Worm (Caenorhabditis elegans): Measurements from ENCODE around the gene exc-7.

Gene exc-7

DNA sequence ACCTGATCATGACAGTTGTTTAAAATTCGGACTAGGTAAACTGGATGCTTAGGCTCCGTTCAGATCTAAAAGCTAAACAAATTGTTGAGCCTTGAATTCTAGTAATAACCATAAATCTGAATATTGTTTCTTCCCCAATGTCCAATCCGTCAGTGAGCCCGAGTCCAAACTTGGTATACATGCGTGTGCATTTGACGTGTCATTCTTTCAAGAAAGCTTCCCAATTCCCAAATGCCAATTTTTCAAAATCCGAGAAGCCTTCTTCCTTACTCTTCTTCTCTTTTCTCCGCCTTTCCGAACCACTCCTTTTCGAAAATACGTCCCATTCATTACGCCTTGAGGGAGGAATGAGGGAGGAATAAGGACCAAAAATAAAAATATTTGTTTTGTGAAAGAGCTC lies 937 bp downstream of the exc-7 start:
- no peak for TF ChIP-seq nhr-120 (GFP tag; IDR thresholded peaks at IDR 0.05)
- TF ChIP-seq ekl-4 (GFP tag; IDR thresholded peaks at IDR 0.05): no peak
- TF ChIP-seq nhr-80 (tag; optimal IDR thresholded peaks at IDR 0.05): no peak
- TF ChIP-seq F10E7.11 (tag; optimal IDR thresholded peaks at IDR 0.05): no peak
- no peak for TF ChIP-seq attf-3 (GFP tag; conservative IDR thresholded peaks at IDR 0.05)
- TF ChIP-seq snpc-1.3 (tag; optimal IDR thresholded peaks at IDR 0.05; ENCODE audit: insufficient read depth): no peak
- no peak for TF ChIP-seq him-1 (tag; optimal IDR thresholded peaks at IDR 0.05)
- no peak for TF ChIP-seq F57A8.1 (GFP tag; optimal IDR thresholded peaks at IDR 0.05)
- no peak for TF ChIP-seq lsl-1 (GFP tag; optimal IDR thresholded peaks at IDR 0.05)
- no peak for TF ChIP-seq mxl-1 (tag; optimal IDR thresholded peaks at IDR 0.05)

DNA sequence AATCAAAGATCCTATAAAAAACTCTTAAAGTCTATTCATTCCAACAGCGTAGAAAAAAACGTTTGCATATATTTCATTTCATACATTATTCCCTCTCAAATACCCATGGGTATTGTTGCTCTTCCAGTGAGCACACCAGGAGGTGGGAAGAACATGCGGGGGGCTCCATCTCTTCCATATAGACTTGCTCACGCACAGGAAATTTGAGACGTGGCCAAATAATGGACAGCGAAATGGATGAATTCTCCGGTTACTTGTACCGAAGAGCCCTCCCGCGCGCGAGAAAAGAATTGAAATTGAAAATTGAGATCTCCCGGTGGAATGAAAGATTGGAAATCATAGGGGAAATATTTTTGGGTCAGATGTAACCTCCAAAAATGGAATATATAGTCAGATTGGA lies 1.9 kb downstream of the exc-7 start:
- no peak for TF ChIP-seq athp-1 (tag; optimal IDR thresholded peaks at IDR 0.05)
- 0 out of 2 replicates have a peak, but pooled peaks have one; percentile 33 for TF ChIP-seq nfyb-1 (GFP tag; IDR thresholded peaks at IDR 0.05)
- TF ChIP-seq die-1 (tag; optimal IDR thresholded peaks at IDR 0.05): no peak
- no peak for TF ChIP-seq mel-28 (tag; optimal IDR thresholded peaks at IDR 0.05; ENCODE audit: borderline replicate concordance)

DNA sequence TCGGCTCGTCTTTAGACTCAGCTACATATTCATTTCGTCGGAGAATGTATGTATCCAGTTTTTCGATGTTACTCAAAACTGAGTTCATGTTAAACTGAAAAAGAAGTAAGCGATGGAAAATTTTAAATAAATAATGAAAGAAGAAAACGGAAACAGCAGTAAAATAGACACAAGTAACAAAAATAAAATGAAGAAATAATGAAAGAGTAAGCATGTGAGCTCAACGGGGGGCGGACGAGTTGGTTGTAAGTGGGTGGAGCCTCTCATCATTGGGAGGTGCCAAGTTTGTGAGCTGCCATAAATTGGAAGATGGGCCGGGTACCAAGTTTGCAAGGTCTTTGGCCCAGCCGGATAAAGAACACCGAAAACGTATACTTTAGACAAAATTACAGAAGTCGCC lies 7.7 kb downstream of the exc-7 start, which contains the start of gene wee-1.1:
Gene wee-1.1 (minus strand): TSS at position 101 of the 400 bp plus-strand sequence.
- TF ChIP-seq madf-6 (GFP tag; IDR thresholded peaks at IDR 0.05) (no peak), nhr-90 (tag; optimal IDR thresholded peaks at IDR 0.05) (no peak), F57C9.4 (tag; optimal IDR thresholded peaks at IDR 0.05) (no peak), ama-1 (optimal IDR thresholded peaks at IDR 0.05) (no peak), ama-1 (GFP tag; optimal IDR thresholded peaks at IDR 0.05) (no peak), pbrm-1 (GFP tag; IDR thresholded peaks at IDR 0.05) (no peak), ets-4 (GFP tag; optimal IDR thresholded peaks at IDR 0.05) (no peak), Y95B8A.8 (GFP tag; IDR thresholded peaks at IDR 0.05) (no peak), ztf-3 (GFP tag; optimal IDR thresholded peaks at IDR 0.05) (no peak)

DNA sequence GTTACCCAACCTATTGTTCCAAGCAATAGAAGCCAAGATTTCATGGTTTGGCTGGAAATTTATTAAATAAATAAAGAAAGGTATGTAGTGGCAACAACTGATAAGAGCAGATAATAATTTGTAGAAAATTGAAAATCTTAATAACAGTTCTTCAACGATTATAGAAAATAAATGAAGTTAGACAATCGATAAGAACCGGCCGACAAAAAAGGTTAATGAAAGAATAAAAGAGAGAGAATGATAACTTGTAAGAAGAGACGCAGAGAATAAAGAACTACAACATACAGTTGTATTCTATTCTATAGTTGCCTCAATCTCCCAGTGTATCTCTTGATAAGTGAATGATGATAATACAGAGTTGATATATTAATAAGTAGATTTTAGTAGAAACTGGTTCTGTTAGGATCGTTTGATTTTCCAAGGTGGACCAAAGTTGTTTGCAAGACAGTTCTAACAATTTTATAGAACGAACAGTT lies 11.0 kb downstream of the exc-7 start, which contains the start of gene ugt-58:
Gene ugt-58 (minus strand): TSS at position 51 of the 476 bp plus-strand sequence.
- no peak for TF ChIP-seq ztf-22 (GFP tag; optimal IDR thresholded peaks at IDR 0.05)
- TF ChIP-seq sptf-2 (GFP tag; optimal IDR thresholded peaks at IDR 0.05): no peak
- TF ChIP-seq nhr-80 (tag; optimal IDR thresholded peaks at IDR 0.05): peak; percentile 5

DNA sequence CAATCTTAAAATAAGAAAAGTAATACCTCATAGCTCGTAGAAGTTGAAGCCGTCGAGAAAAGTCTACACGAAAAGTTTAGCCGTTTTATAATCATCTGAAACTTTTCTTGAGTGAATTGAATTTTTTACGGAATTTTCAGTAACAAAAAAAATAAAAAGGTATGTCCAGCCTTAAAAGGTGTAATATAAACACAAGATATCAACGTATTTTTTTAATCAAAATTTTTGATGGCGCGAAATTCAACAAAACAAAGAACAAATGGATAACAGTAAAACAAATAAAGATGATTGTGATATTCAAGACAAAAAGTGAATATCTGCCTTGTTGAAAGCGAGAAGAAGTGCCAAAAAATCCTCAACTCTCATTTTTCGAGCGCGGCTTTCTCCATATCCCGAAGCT lies 13.9 kb downstream of the exc-7 start, which contains the start of gene eral-1:
Gene eral-1 (minus strand): TSS at position 101 of the 400 bp plus-strand sequence.
- TF ChIP-seq ztf-28 (GFP tag; IDR thresholded peaks at IDR 0.05) (no peak), ztf-6 (GFP tag; IDR thresholded peaks at IDR 0.05) (no peak), Y53F4B.3 (GFP tag; IDR thresholded peaks at IDR 0.05) (no peak), let-607 (tag; optimal IDR thresholded peaks at IDR 0.05) (no peak), ceh-79 (tag; optimal IDR thresholded peaks at IDR 0.05) (no peak), nfya-1 (tag; optimal IDR thresholded peaks at IDR 0.05; ENCODE audit: borderline replicate concordance, insufficient read depth) (no peak), ekl-4 (GFP tag; IDR thresholded peaks at IDR 0.05) (no peak), him-1 (tag; optimal IDR thresholded peaks at IDR 0.05) (no peak), Y67H2A.10 (GFP tag; conservative IDR thresholded peaks at IDR 0.05) (no peak), zim-3 (tag; optimal IDR thresholded peaks at IDR 0.05) (no peak), Y56A3A.18 (GFP tag; IDR thresholded peaks at IDR 0.05) (no peak), sptf-2 (GFP tag; optimal IDR thresholded peaks at IDR 0.05) (no peak), nhr-90 (tag; optimal IDR thresholded peaks at IDR 0.05) (no peak), B0019.2 (GFP tag; conservative IDR thresholded peaks at IDR 0.05) (no peak)
